Worm (Caenorhabditis elegans) whole organism, mixed stage, embryonic: Measurements from ENCODE around the gene zen-4.

Experiments used
- ces-1 ChIP-seq: fragments of 150-350 bp; optimal IDR thresholded peaks from 2 replicates; lab custom pipeline; 2014; ENCODE audit warnings: missing biosample characterization, missing genetic modification reagents, missing genetic modification characterization
- lin-13 ChIP-seq: fragments of 150-350 bp; optimal IDR thresholded peaks from 2 replicates; lab custom pipeline; 2014; ENCODE audit warnings: missing biosample characterization, missing genetic modification characterization
- mep-1 ChIP-seq: fragments of 150-350 bp; optimal IDR thresholded peaks from 2 replicates; lab custom pipeline; 2017; ENCODE audit warnings: missing biosample characterization, missing genetic modification reagents, missing genetic modification characterization, inconsistent platforms
- nhr-12 ChIP-seq: fragments of 150-350 bp; optimal IDR thresholded peaks from 2 replicates; lab custom pipeline; 2014; ENCODE audit warnings: missing biosample characterization, missing genetic modification characterization
- nhr-237 ChIP-seq: fragments of 150-350 bp; optimal IDR thresholded peaks from 2 replicates; lab custom pipeline; 2014; ENCODE audit warnings: missing biosample characterization, missing genetic modification characterization
- nhr-76 ChIP-seq: sonication (generic microtip); optimal IDR thresholded peaks from 2 replicates; lab custom pipeline; 2017; ENCODE audit warnings: missing biosample characterization, missing genetic modification characterization
- snpc-4 ChIP-seq: fragments of 150-350 bp; optimal IDR thresholded peaks from 2 replicates; lab custom pipeline; 2014; ENCODE audit warnings: missing biosample characterization, missing genetic modification characterization
- unc-120 ChIP-seq: sonication (generic microtip); optimal IDR thresholded peaks from 2 replicates; lab custom pipeline; 2017; ENCODE audit warnings: missing genetic modification characterization, missing compliant biosample characterization; ENCODE audit not compliant: poor library complexity, severe bottlenecking
- unc-62 ChIP-seq: fragments of 150-350 bp; optimal IDR thresholded peaks from 2 replicates; lab custom pipeline; 2014; ENCODE audit warnings: missing biosample characterization, missing genetic modification reagents, missing genetic modification characterization
- zip-8 ChIP-seq: fragments of 150-350 bp; optimal IDR thresholded peaks from 2 replicates; lab custom pipeline; 2014; ENCODE audit warnings: missing biosample characterization, missing genetic modification characterization
- ztf-11 ChIP-seq: fragments of 150-350 bp; optimal IDR thresholded peaks from 2 replicates; lab custom pipeline; 2014; ENCODE audit warnings: missing biosample characterization, missing genetic modification characterization

DNA sequence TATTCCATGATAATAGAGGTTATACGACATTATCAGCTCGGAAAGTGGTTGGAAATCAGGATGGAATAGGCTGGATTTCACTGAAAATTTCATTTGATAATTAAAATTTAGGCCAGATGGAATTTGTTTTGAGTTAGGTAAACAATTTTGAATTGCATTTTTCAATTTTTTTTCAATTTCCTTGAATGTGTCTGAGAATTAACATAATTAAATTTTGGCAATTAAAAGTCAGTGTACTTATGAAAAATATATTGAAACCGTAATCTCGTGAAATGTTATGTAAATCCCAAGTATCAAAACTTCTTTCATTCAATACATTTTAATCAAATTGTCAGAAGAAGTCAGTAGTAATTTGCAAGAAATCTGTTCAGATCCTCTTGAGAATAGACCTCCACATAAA is 28.0 kb downstream of the zen-4 start:
- TF ChIP-seq nhr-237 (tag; lab: Kevin White, UChicago) (no peak), unc-120 (tag; lab: Kevin White, UChicago) (no peak), nhr-12 (tag; lab: Kevin White, UChicago) (no peak), ces-1 (GFP tag; lab: Kevin White, UChicago) (no peak), unc-62 (GFP tag; lab: Kevin White, UChicago) (no peak), zip-8 (no peak), ztf-11 (tag; lab: Kevin White, UChicago) (no peak), nhr-76 (tag; lab: Kevin White, UChicago) (no peak), snpc-4 (tag; lab: Kevin White, UChicago) (no peak), mep-1 (tag; lab: Kevin White, UChicago) (no peak), lin-13 (tag; lab: Kevin White, UChicago) (no peak)
